Worm (Caenorhabditis elegans) whole organism, L2 larva: ENCODE data around the gene clec-138.

Experiments
- F13H6.1 ChIP-seq: sonication (generic microtip); optimal IDR thresholded peaks from 2 replicates; lab custom pipeline; 2016; ENCODE audit warnings: missing genetic modification characterization, missing compliant biosample characterization
- ama-1 ChIP-seq: fragments of 150-350 bp; optimal IDR thresholded peaks from 2 replicates; lab custom pipeline; 2018; ENCODE audit warnings: inconsistent platforms
- lsy-2 ChIP-seq, 2 experiments: fragments of 150-350 bp in 1 of 2; sonication (generic microtip) in 1 of 2; optimal IDR thresholded peaks; 2 replicates each; lab custom pipeline; 2014 to 2017; ENCODE audit warnings: missing biosample characterization in 2 of 2, missing genetic modification characterization in 2 of 2
- nhr-237 ChIP-seq: fragments of 150-350 bp; optimal IDR thresholded peaks from 2 replicates; lab custom pipeline; 2014; ENCODE audit warnings: missing biosample characterization, missing genetic modification characterization
- sma-9 ChIP-seq, 2 experiments: fragments of 150-350 bp in 1 of 2; sonication (generic microtip) in 1 of 2; optimal IDR thresholded peaks; 2 replicates each; lab custom pipeline; 2014 to 2016; ENCODE audit warnings: missing genetic modification characterization in 2 of 2, mild to moderate bottlenecking in 1 of 2, missing biosample characterization in 1 of 2, missing compliant biosample characterization in 1 of 2, missing genetic modification reagents in 1 of 2, moderate library complexity in 1 of 2
- snpc-4 ChIP-seq: fragments of 150-350 bp; optimal IDR thresholded peaks from 2 replicates; lab custom pipeline; 2014; ENCODE audit warnings: missing biosample characterization, missing genetic modification characterization

ce11 chrII:4574658-4575057 is 44.9 kb downstream of the clec-138 start:
- TF ChIP-seq nhr-237 (tag; lab: Kevin White, UChicago) (no peak), lsy-2 (tag; optimal IDR thresholded peaks at IDR 0.05; lab: Kevin White, UChicago) (no peak), ama-1 (lab: Kevin White, UChicago) (no peak), F13H6.1 (tag; lab: Kevin White, UChicago) (no peak), sma-9 (GFP tag; optimal IDR thresholded peaks at IDR 0.05; lab: Kevin White, UChicago) (no peak), sma-9 (tag; optimal IDR thresholded peaks at IDR 0.05; lab: Kevin White, UChicago) (no peak), snpc-4 (tag; lab: Kevin White, UChicago) (no peak)
